Worm (Caenorhabditis elegans) whole organism, L2 larva: ENCODE results near the gene rgs-2.
A peak's percentile ranks its signal among the peaks of the same experiment; 100 is the strongest.

Experiments used
- C34F6.9 ChIP-seq: fragments of 150-350 bp; optimal IDR thresholded peaks from 2 replicates; lab custom pipeline; 2014; ENCODE audit warnings: missing biosample characterization, missing genetic modification characterization
- F13H6.1 ChIP-seq: sonication (generic microtip); optimal IDR thresholded peaks from 2 replicates; lab custom pipeline; 2016; ENCODE audit warnings: missing genetic modification characterization, missing compliant biosample characterization
- R02D3.7 ChIP-seq: fragments of 150-350 bp; optimal IDR thresholded peaks from 2 replicates; lab custom pipeline; 2014; ENCODE audit warnings: missing biosample characterization, missing genetic modification characterization
- Y55F3AM.14 ChIP-seq: fragments of 200-800 bp; sonication (Bioruptor generic); optimal IDR thresholded peaks from 2 replicates; lab custom pipeline; 2018; ENCODE audit warnings: mild to moderate bottlenecking, missing genetic modification characterization, missing compliant biosample characterization
- ZK546.5 ChIP-seq: sonication (generic microtip); optimal IDR thresholded peaks from 2 replicates; lab custom pipeline; 2017; ENCODE audit warnings: missing biosample characterization, missing genetic modification characterization
- alr-1 ChIP-seq: fragments of 150-350 bp; optimal IDR thresholded peaks from 2 replicates; lab custom pipeline; 2014; ENCODE audit warnings: missing biosample characterization, missing genetic modification characterization
- aly-2 ChIP-seq: fragments of 150-350 bp; optimal IDR thresholded peaks from 2 replicates; lab custom pipeline; 2014; ENCODE audit warnings: missing biosample characterization, missing genetic modification characterization
- ama-1 ChIP-seq: fragments of 150-350 bp; optimal IDR thresholded peaks from 2 replicates; lab custom pipeline; 2018; ENCODE audit warnings: inconsistent platforms
- blmp-1 ChIP-seq: sonication (generic microtip); optimal IDR thresholded peaks from 2 replicates; lab custom pipeline; 2017; ENCODE audit warnings: missing genetic modification characterization, mild to moderate bottlenecking, missing compliant biosample characterization, antibody characterized with exemption, moderate library complexity; ENCODE audit not compliant: insufficient read depth
- ceh-16 ChIP-seq: fragments of 150-350 bp; optimal IDR thresholded peaks from 2 replicates; lab custom pipeline; 2014; ENCODE audit warnings: missing biosample characterization, missing genetic modification characterization
- ceh-82 ChIP-seq: fragments of 150-350 bp; optimal IDR thresholded peaks from 2 replicates; lab custom pipeline; 2014; ENCODE audit warnings: missing biosample characterization, missing genetic modification characterization
- crh-2 ChIP-seq: sonication (generic microtip); optimal IDR thresholded peaks from 2 replicates; lab custom pipeline; 2017; ENCODE audit warnings: missing biosample characterization, missing genetic modification characterization
- dmd-4 ChIP-seq: sonication (generic microtip); optimal IDR thresholded peaks from 2 replicates; lab custom pipeline; 2017; ENCODE audit warnings: missing biosample characterization, missing genetic modification characterization
- elt-1 ChIP-seq: fragments of 150-350 bp; optimal IDR thresholded peaks from 2 replicates; lab custom pipeline; 2014; ENCODE audit warnings: missing biosample characterization, missing genetic modification characterization
- elt-3 ChIP-seq: sonication (generic microtip); optimal IDR thresholded peaks from 2 replicates; lab custom pipeline; 2017; ENCODE audit warnings: missing biosample characterization, missing genetic modification characterization
- fos-1 ChIP-seq: fragments of 150-350 bp; optimal IDR thresholded peaks from 2 replicates; lab custom pipeline; 2014; ENCODE audit warnings: missing biosample characterization, missing genetic modification characterization
- gmeb-1 ChIP-seq: fragments of 150-350 bp; optimal IDR thresholded peaks from 2 replicates; lab custom pipeline; 2014; ENCODE audit warnings: missing biosample characterization, missing genetic modification characterization
- lin-11 ChIP-seq: fragments of 150-350 bp; sonication (generic microtip); optimal IDR thresholded peaks from 2 replicates; lab custom pipeline; 2014; ENCODE audit warnings: missing biosample characterization, missing genetic modification characterization, inconsistent platforms, mixed read lengths
- lin-39 ChIP-seq: fragments of 150-350 bp; optimal IDR thresholded peaks from 2 replicates; lab custom pipeline; 2014; ENCODE audit warnings: missing biosample characterization, missing genetic modification reagents, missing genetic modification characterization
- lsy-2 ChIP-seq, 2 experiments: fragments of 150-350 bp in 1 of 2; sonication (generic microtip) in 1 of 2; optimal IDR thresholded peaks; 2 replicates each; lab custom pipeline; 2014 to 2017; ENCODE audit warnings: missing biosample characterization in 2 of 2, missing genetic modification characterization in 2 of 2
- mab-5 ChIP-seq: fragments of 150-350 bp; optimal IDR thresholded peaks from 2 replicates; lab custom pipeline; 2014; ENCODE audit warnings: missing biosample characterization, missing genetic modification characterization
- mbf-1 ChIP-seq: sonication (generic microtip); optimal IDR thresholded peaks from 2 replicates; lab custom pipeline; 2017; ENCODE audit warnings: missing biosample characterization, missing genetic modification characterization
- mdl-1 ChIP-seq, 2 experiments: fragments of 150-350 bp in 1 of 2; sonication (generic microtip) in 1 of 2; optimal IDR thresholded peaks; 2 replicates each; lab custom pipeline; 2017; ENCODE audit warnings: missing biosample characterization in 2 of 2, missing genetic modification characterization in 2 of 2
- nhr-10 ChIP-seq: sonication (generic microtip); optimal IDR thresholded peaks from 2 replicates; lab custom pipeline; 2017; ENCODE audit warnings: missing biosample characterization, missing genetic modification characterization
- nhr-11 ChIP-seq: fragments of 150-350 bp; optimal IDR thresholded peaks from 2 replicates; lab custom pipeline; 2014; ENCODE audit warnings: missing biosample characterization, missing genetic modification characterization
- nhr-12 ChIP-seq: fragments of 150-350 bp; optimal IDR thresholded peaks from 2 replicates; lab custom pipeline; 2014; ENCODE audit warnings: missing biosample characterization, missing genetic modification characterization
- nhr-129 ChIP-seq: fragments of 150-350 bp; optimal IDR thresholded peaks from 2 replicates; lab custom pipeline; 2014; ENCODE audit warnings: missing biosample characterization, missing genetic modification characterization
- nhr-21 ChIP-seq: fragments of 150-350 bp; optimal IDR thresholded peaks from 2 replicates; lab custom pipeline; 2014; ENCODE audit warnings: missing biosample characterization, missing genetic modification characterization
- nhr-237 ChIP-seq: fragments of 150-350 bp; optimal IDR thresholded peaks from 2 replicates; lab custom pipeline; 2014; ENCODE audit warnings: missing biosample characterization, missing genetic modification characterization
- nhr-25 ChIP-seq: fragments of 150-350 bp; sonication (generic microtip); optimal IDR thresholded peaks from 3 replicates; lab custom pipeline; 2014; ENCODE audit warnings: missing biosample characterization, missing genetic modification characterization
- nhr-6 ChIP-seq: fragments of 150-350 bp; optimal IDR thresholded peaks from 2 replicates; lab custom pipeline; 2014; ENCODE audit warnings: missing biosample characterization, missing genetic modification characterization
- nhr-77 ChIP-seq: fragments of 150-350 bp; optimal IDR thresholded peaks from 2 replicates; lab custom pipeline; 2014; ENCODE audit warnings: missing biosample characterization, missing genetic modification characterization
- peb-1 ChIP-seq: fragments of 150-350 bp; optimal IDR thresholded peaks from 2 replicates; lab custom pipeline; 2014; ENCODE audit warnings: missing biosample characterization, missing genetic modification characterization
- sem-4 ChIP-seq: fragments of 150-350 bp; optimal IDR thresholded peaks from 2 replicates; lab custom pipeline; 2014; ENCODE audit warnings: missing biosample characterization, missing genetic modification reagents, missing genetic modification characterization
- skn-1 ChIP-seq: sonication (generic microtip); optimal IDR thresholded peaks from 2 replicates; lab custom pipeline; 2017; ENCODE audit warnings: missing biosample characterization, missing genetic modification characterization
- sma-3 ChIP-seq: sonication (generic microtip); optimal IDR thresholded peaks from 2 replicates; lab custom pipeline; 2016; ENCODE audit warnings: missing genetic modification reagents, missing genetic modification characterization, missing compliant biosample characterization
- sma-9 ChIP-seq, 2 experiments: fragments of 150-350 bp in 1 of 2; sonication (generic microtip) in 1 of 2; optimal IDR thresholded peaks; 2 replicates each; lab custom pipeline; 2014 to 2016; ENCODE audit warnings: missing genetic modification characterization in 2 of 2, mild to moderate bottlenecking in 1 of 2, missing biosample characterization in 1 of 2, missing compliant biosample characterization in 1 of 2, missing genetic modification reagents in 1 of 2, moderate library complexity in 1 of 2
- snpc-4 ChIP-seq: fragments of 150-350 bp; optimal IDR thresholded peaks from 2 replicates; lab custom pipeline; 2014; ENCODE audit warnings: missing biosample characterization, missing genetic modification characterization
- unc-55 ChIP-seq: fragments of 150-350 bp; sonication (generic microtip); optimal IDR thresholded peaks from 3 replicates; lab custom pipeline; 2014; ENCODE audit warnings: missing biosample characterization, missing genetic modification reagents, missing genetic modification characterization
- unc-62 ChIP-seq: fragments of 150-350 bp; optimal IDR thresholded peaks from 2 replicates; lab custom pipeline; 2014; ENCODE audit warnings: missing biosample characterization, missing genetic modification reagents, missing genetic modification characterization
- zag-1 ChIP-seq: fragments of 150-350 bp; optimal IDR thresholded peaks from 2 replicates; lab custom pipeline; 2014; ENCODE audit warnings: missing biosample characterization, missing genetic modification characterization
- ztf-11 ChIP-seq: sonication (generic microtip); optimal IDR thresholded peaks from 2 replicates; lab custom pipeline; 2017; ENCODE audit warnings: missing biosample characterization, missing genetic modification characterization
- ztf-4 ChIP-seq: fragments of 150-350 bp; optimal IDR thresholded peaks from 2 replicates; lab custom pipeline; 2014; ENCODE audit warnings: missing biosample characterization, missing genetic modification characterization

Gene rgs-2

DNA sequence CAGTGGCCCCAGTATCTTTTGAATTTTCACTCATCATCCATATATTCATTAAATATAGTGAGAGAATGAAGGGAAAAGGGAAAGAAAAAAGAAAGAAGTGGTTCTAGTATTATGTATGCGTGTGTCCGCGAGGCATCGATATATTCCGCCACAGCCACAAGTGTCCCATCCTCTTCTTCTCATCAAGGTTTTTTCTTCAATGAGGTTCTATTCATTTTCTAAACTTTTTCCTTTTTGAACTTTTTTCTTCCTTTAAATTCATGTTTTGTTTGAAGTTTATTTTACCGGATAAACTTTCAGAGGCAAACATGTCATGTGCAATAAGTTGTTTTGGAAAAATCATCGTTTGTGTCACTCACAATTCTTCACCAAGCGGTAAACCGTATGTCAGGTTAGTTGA is at the start of gene rgs-2:
rgs-2 (plus strand) TSS at position 301 of the 400 bp plus-strand sequence.
- TF ChIP-seq unc-55 (GFP tag; lab: Kevin White, UChicago) (peak; percentile 4), nhr-6 (no peak)

DNA sequence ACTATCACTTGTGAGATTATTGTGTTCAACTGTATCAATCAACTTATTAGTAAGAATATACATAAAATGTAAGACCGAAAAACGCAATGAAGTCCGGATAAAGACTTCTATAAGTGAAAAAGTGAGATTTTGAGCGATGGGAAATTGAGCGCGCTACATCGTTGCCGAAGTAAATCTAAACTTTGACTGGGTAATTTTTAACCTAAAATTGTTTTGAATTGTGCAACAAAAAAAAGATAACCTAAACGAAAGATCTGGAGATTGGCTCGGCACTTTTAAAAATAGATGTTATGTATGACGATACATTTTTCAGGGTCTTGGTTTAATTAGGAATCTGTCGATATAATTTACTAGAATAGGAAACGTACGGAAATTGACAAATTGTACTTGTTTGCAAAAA is 49.3 kb upstream of the rgs-2 start:
- no peak for TF ChIP-seq nhr-129 (tag; lab: Kevin White, UChicago)
- TF ChIP-seq nhr-237 (tag; lab: Kevin White, UChicago): no peak
- TF ChIP-seq ztf-4 (tag; lab: Kevin White, UChicago): peak; percentile 0
- TF ChIP-seq nhr-25: peak; percentile 4
- TF ChIP-seq lsy-2 (tag; optimal IDR thresholded peaks at IDR 0.05; lab: Kevin White, UChicago): peak in 1 of 2 experiments; percentile 14

DNA sequence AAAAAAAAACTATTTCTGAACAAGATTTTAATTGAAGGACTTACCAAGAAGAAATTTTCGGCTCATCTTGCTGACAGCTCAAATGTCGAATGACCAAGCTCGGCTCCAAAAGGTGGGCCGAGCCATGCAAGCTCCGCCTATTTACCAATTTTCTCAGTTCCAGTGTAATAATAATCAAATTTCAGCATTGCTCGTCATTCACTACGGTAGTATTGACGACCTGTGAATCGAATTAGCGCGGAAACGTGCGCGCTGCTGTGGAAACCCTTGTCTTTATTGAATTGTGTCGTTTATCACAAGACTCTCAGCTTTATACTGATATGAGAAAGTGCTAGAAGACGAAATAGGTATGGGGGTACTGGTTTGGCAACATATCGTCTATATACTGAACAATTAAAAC is 48.9 kb upstream of the rgs-2 start, which contains the start of gene nlp-76:
nlp-76 (minus strand) TSS at position 367 of the 400 bp plus-strand sequence.
- no peak for TF ChIP-seq ZK546.5 (tag; lab: Kevin White, UChicago)
- peak; percentile 93 for TF ChIP-seq ama-1 (lab: Kevin White, UChicago)
- no peak for TF ChIP-seq mab-5
- peak; percentile 47 for TF ChIP-seq nhr-129 (tag; lab: Kevin White, UChicago)
- TF ChIP-seq nhr-10 (tag; lab: Kevin White, UChicago): no peak
- peak; percentile 62 for TF ChIP-seq lin-11
- no peak for TF ChIP-seq elt-1 (tag; lab: Kevin White, UChicago)
- TF ChIP-seq F13H6.1: no peak
- TF ChIP-seq ceh-16: no peak
- no peak for TF ChIP-seq sem-4 (tag; lab: Kevin White, UChicago)
- TF ChIP-seq sma-9 (GFP tag; optimal IDR thresholded peaks at IDR 0.05; lab: Kevin White, UChicago): peak; percentile 16
- TF ChIP-seq sma-9 (tag; optimal IDR thresholded peaks at IDR 0.05; lab: Kevin White, UChicago): no peak
- TF ChIP-seq sma-3: peak; percentile 10
- TF ChIP-seq crh-2 (tag; lab: Kevin White, UChicago): peak; percentile 34
- no peak for TF ChIP-seq skn-1
- TF ChIP-seq fos-1 (tag; lab: Kevin White, UChicago): no peak

DNA sequence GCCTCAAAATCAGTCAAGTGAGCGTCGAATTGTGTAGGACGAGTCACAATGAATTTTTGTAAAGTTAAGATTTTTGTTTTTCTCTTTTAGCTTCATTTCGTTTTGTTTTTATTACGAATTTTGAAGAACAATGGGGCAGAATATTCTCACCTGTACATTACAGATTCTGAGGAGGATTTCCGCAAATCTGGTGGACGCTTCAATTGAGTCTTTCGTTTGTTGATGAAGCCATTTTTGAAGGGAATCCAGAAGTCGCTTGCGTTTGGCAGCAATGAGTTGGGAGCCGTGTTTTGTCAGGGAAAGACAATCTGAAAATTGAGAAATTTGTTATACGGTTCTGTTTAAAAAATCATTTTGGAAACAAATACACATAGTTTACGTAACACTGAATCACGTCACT is 48.0 kb upstream of the rgs-2 start:
- TF ChIP-seq skn-1 (no peak), aly-2 (no peak), fos-1 (tag; lab: Kevin White, UChicago) (no peak), mbf-1 (tag; lab: Kevin White, UChicago) (no peak), ceh-16 (no peak), peb-1 (tag; lab: Kevin White, UChicago) (no peak), gmeb-1 (tag; lab: Kevin White, UChicago) (no peak), nhr-237 (tag; lab: Kevin White, UChicago) (no peak), ama-1 (lab: Kevin White, UChicago) (no peak), sma-3 (no peak), nhr-21 (tag; lab: Kevin White, UChicago) (no peak)

DNA sequence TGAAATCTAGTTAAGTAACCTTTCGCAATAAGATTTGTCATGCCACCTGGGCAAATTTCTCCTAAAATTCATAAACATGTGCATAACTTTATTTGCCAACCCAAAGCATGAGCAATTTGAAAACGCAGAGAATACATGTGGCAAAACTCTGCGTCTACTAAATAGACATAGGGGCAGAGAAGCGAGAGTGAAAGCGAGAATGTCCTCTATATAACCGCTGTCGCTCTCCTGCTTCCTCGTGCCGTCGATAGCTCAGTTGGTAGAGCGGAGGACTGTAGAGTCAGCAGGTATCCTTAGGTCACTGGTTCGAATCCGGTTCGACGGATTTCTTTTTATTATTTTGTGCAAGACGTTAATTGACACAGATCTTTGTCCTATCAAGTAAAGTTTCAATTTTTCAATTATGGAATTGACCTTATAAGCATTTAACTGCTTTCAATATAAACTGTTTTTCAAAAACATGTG is 47.4 kb upstream of the rgs-2 start:
- TF ChIP-seq F13H6.1 (peak; percentile 81), crh-2 (tag; lab: Kevin White, UChicago) (peak; percentile 57), ztf-11 (no peak), nhr-237 (tag; lab: Kevin White, UChicago) (no peak), gmeb-1 (tag; lab: Kevin White, UChicago) (peak; percentile 48), blmp-1 (tag; lab: Kevin White, UChicago) (peak; percentile 37), sma-3 (peak; percentile 67), ceh-16 (no peak), elt-3 (no peak), zag-1 (tag; lab: Kevin White, UChicago) (peak; percentile 25), ceh-82 (no peak), nhr-12 (tag; lab: Kevin White, UChicago) (no peak), nhr-77 (tag; lab: Kevin White, UChicago) (no peak), C34F6.9 (tag; lab: Kevin White, UChicago) (peak; percentile 19), nhr-11 (tag; lab: Kevin White, UChicago) (peak; percentile 10), lin-11 (peak; percentile 60), unc-55 (GFP tag; lab: Kevin White, UChicago) (peak; percentile 63), nhr-129 (tag; lab: Kevin White, UChicago) (peak; percentile 88), mab-5 (peak; percentile 22), fos-1 (tag; lab: Kevin White, UChicago) (peak; percentile 72), aly-2 (no peak), lin-39 (no peak), Y55F3AM.14 (GFP tag; lab: Kevin White, UChicago) (peak; percentile 84), unc-62 (GFP tag; lab: Kevin White, UChicago) (no peak), sem-4 (tag; lab: Kevin White, UChicago) (peak; percentile 40), snpc-4 (tag; lab: Kevin White, UChicago) (peak; percentile 50), peb-1 (tag; lab: Kevin White, UChicago) (no peak), nhr-21 (tag; lab: Kevin White, UChicago) (peak; percentile 73), R02D3.7 (tag; lab: Kevin White, UChicago) (no peak), nhr-6 (peak; percentile 45), dmd-4 (tag; lab: Kevin White, UChicago) (no peak), mdl-1 (tag; optimal IDR thresholded peaks at IDR 0.05; lab: Kevin White, UChicago) (peak; percentile 11 to 48), skn-1 (no peak), alr-1 (tag; lab: Kevin White, UChicago) (no peak)
